Worm (Caenorhabditis elegans) whole organism, L2 larva: ENCODE data around the gene M01H9.10.

Experiments used
- R02D3.7 ChIP-seq: fragments of 150-350 bp; optimal IDR thresholded peaks from 2 replicates; lab custom pipeline; 2014; ENCODE audit warnings: missing biosample characterization, missing genetic modification characterization
- alr-1 ChIP-seq: fragments of 150-350 bp; optimal IDR thresholded peaks from 2 replicates; lab custom pipeline; 2014; ENCODE audit warnings: missing biosample characterization, missing genetic modification characterization
- elt-3 ChIP-seq: sonication (generic microtip); optimal IDR thresholded peaks from 2 replicates; lab custom pipeline; 2017; ENCODE audit warnings: missing biosample characterization, missing genetic modification characterization
- nhr-11 ChIP-seq: fragments of 150-350 bp; optimal IDR thresholded peaks from 2 replicates; lab custom pipeline; 2014; ENCODE audit warnings: missing biosample characterization, missing genetic modification characterization
- nhr-12 ChIP-seq: fragments of 150-350 bp; optimal IDR thresholded peaks from 2 replicates; lab custom pipeline; 2014; ENCODE audit warnings: missing biosample characterization, missing genetic modification characterization
- nhr-25 ChIP-seq: fragments of 150-350 bp; sonication (generic microtip); optimal IDR thresholded peaks from 3 replicates; lab custom pipeline; 2014; ENCODE audit warnings: missing biosample characterization, missing genetic modification characterization
- snpc-4 ChIP-seq: fragments of 150-350 bp; optimal IDR thresholded peaks from 2 replicates; lab custom pipeline; 2014; ENCODE audit warnings: missing biosample characterization, missing genetic modification characterization
- unc-55 ChIP-seq: fragments of 150-350 bp; sonication (generic microtip); optimal IDR thresholded peaks from 3 replicates; lab custom pipeline; 2014; ENCODE audit warnings: missing biosample characterization, missing genetic modification reagents, missing genetic modification characterization

- no peak for TF ChIP-seq alr-1 (tag; lab: Kevin White, UChicago)
- TF ChIP-seq nhr-11 (tag; lab: Kevin White, UChicago): no peak
- TF ChIP-seq elt-3: no peak
- TF ChIP-seq R02D3.7 (tag; lab: Kevin White, UChicago): no peak
- TF ChIP-seq unc-55 (GFP tag; lab: Kevin White, UChicago): no peak
- no peak for TF ChIP-seq nhr-12 (tag; lab: Kevin White, UChicago)
- no peak for TF ChIP-seq snpc-4
- no peak for TF ChIP-seq nhr-25 (tag; lab: Kevin White, UChicago)
Observed at ce11 chrIV:4434441-4435084, 45.4 kb downstream of the M01H9.10 start, which contains the start of the genes R08C7.8 and R08C7.4.
